Worm (Caenorhabditis elegans) whole organism, L1 larva: Measurements from ENCODE around the gene dhs-29.

Experiments
- fkh-4 ChIP-seq: sonication (generic microtip); optimal IDR thresholded peaks from 2 replicates; lab custom pipeline; 2016; ENCODE audit warnings: missing compliant biosample characterization, missing genetic modification characterization, borderline replicate concordance
- nhr-90 ChIP-seq: sonication (generic microtip); optimal IDR thresholded peaks from 2 replicates; lab custom pipeline; 2016; ENCODE audit warnings: mild to moderate bottlenecking, missing genetic modification characterization, missing compliant biosample characterization; ENCODE audit not compliant: poor library complexity

ce11 chrX:7681965-7682946 is 17.5 kb upstream of the dhs-29 start, which contains the start of gene unc-18:
- no peak for TF ChIP-seq fkh-4
- TF ChIP-seq nhr-90 (tag; lab: Kevin White, UChicago) = no peak
